Worm (Caenorhabditis elegans) whole organism, L2 larva: ENCODE measurements around the gene F10E9.3.

Experiments
- egl-27 ChIP-seq: sonication (generic microtip); optimal IDR thresholded peaks from 3 replicates; lab custom pipeline; 2017; ENCODE audit warnings: missing biosample characterization, missing genetic modification reagents, missing genetic modification characterization
- nhr-237 ChIP-seq: fragments of 150-350 bp; optimal IDR thresholded peaks from 2 replicates; lab custom pipeline; 2014; ENCODE audit warnings: missing biosample characterization, missing genetic modification characterization
- skn-1 ChIP-seq: sonication (generic microtip); optimal IDR thresholded peaks from 2 replicates; lab custom pipeline; 2017; ENCODE audit warnings: missing biosample characterization, missing genetic modification characterization

DNA sequence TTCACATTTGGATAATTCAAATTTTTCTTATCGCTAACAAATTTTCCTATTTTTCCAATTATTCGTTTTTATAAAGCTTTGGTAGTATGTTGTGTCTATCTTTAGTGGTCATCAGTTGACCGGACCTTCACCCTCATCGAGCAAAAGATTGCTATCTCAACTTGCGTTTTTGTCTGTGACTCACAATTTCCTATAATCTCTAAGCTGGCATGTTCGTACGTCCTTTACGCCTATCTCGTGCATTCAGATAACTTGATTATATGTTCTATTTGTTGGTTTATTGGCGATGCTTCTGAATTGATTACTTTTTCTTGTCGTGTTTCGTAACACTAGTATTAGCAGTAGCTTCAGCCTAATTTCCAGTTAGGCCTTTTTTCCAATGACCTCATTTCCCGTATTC, 31.2 kb upstream of the F10E9.3 start:
- TF ChIP-seq egl-27: no peak
- TF ChIP-seq nhr-237: no peak
- TF ChIP-seq skn-1: no peak
